Fruit fly (Drosophila melanogaster): ENCODE measurements around the gene MED30.

Gene MED30

DNA sequence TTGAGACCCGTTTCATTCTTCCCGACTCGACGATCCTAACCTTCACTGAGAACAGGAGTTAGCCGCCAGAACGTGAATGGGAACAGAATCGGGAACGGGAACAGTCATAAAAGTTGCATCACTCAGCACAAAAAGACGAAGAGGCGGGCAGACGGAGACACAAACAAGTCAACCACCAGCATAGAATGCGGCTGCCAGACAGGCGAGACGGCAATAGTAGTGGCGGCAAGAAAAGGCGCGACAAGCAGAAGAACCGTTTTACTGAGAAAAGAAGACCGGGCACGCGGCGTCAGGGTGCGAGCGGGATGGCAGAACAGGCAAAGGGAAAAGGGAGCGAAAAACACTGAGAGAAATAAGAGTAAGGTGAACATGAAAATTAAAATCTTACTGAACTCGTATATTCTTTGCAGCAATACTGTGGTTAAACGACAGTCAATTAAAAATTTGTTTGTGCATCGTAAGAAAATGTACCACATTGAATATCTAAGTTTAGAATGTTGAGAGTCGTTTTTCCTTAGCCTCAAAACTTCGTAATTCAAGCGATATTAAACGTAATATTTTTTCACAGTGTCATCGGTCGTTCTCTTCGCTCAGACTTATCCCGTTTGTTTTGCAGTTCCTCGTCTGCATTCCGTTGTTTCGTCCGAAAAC, 13.4 kb downstream of the MED30 start (continued):
- TF ChIP-seq sim (GFP tag; IDR thresholded peaks at IDR 0.05) (peak; percentile 76), tgo (GFP tag; IDR thresholded peaks at IDR 0.05) (peak; percentile 71; the same call in 2 of the 3 replicates), CG12104 (GFP tag; optimal IDR thresholded peaks at IDR 0.05) (peak; percentile 61), ind (GFP tag; optimal IDR thresholded peaks at IDR 0.05) (peak; percentile 83), tup (GFP tag; optimal IDR thresholded peaks at IDR 0.05) (peak; percentile 18), CG14667 (GFP tag; IDR thresholded peaks at IDR 0.05) (peak; percentile 31; the same call in 1 of the 2 replicates), jumu (GFP tag; optimal IDR thresholded peaks at IDR 0.05) (peak; percentile 80), cwo (GFP tag; optimal IDR thresholded peaks at IDR 0.05) (peak; percentile 44), Dfd (GFP tag; optimal IDR thresholded peaks at IDR 0.05) (no peak), corto (GFP tag; optimal IDR thresholded peaks at IDR 0.05) (peak; percentile 75), CG6272 (GFP tag; IDR thresholded peaks at IDR 0.05) (peak; percentile 32; the same call in 1 of the 2 replicates), CG9437 (GFP tag; optimal IDR thresholded peaks at IDR 0.05) (peak; percentile 80), CG6854 (GFP tag; optimal IDR thresholded peaks at IDR 0.05) (peak; percentile 39), TFAM (GFP tag; optimal IDR thresholded peaks at IDR 0.05) (peak; percentile 76), ssp (GFP tag; IDR thresholded peaks at IDR 0.05) (peak; percentile 56; the same call in 1 of the 2 replicates), CG4820 (GFP tag; optimal IDR thresholded peaks at IDR 0.05) (peak; percentile 85), Dek (tag; optimal IDR thresholded peaks at IDR 0.05) (peak; percentile 63), Usf (GFP tag; optimal IDR thresholded peaks at IDR 0.05) (peak; percentile 69), MESR4 (GFP tag; optimal IDR thresholded peaks at IDR 0.05) (peak; percentile 2), oc (tag; optimal IDR thresholded peaks at IDR 0.05) (peak; percentile 81), CG4617 (GFP tag; optimal IDR thresholded peaks at IDR 0.05; ENCODE audit: borderline replicate concordance) (peak; percentile 40), Xbp1 (GFP tag; optimal IDR thresholded peaks at IDR 0.05) (peak; percentile 84), crc (GFP tag; optimal IDR thresholded peaks at IDR 0.05) (peak; percentile 73), lola (GFP tag; optimal IDR thresholded peaks at IDR 0.05) (peak in 1 of 3 experiments; percentile 92), Scr (GFP tag; IDR thresholded peaks at IDR 0.05; ENCODE audit: partially characterized antibody) (no peak), chif (GFP tag; optimal IDR thresholded peaks at IDR 0.05) (peak; percentile 78 to 93), sisA (GFP tag; IDR thresholded peaks at IDR 0.05) (peak; percentile 76), row (GFP tag; IDR thresholded peaks at IDR 0.05) (peak; percentile 89), CG6175 (GFP tag; IDR thresholded peaks at IDR 0.05) (0 out of 3 replicates have a peak, but pooled peaks have one; percentile 33), CG4854 (GFP tag; optimal IDR thresholded peaks at IDR 0.05) (peak; percentile 31), unpg (GFP tag; optimal IDR thresholded peaks at IDR 0.05) (peak; percentile 86), CG8089 (GFP tag; optimal IDR thresholded peaks at IDR 0.05) (peak; percentile 80), shn (GFP tag; optimal IDR thresholded peaks at IDR 0.05) (peak; percentile 84), CG11695 (GFP tag; IDR thresholded peaks at IDR 0.05) (peak; percentile 75; the same call in 2 of the 3 replicates), Kr (GFP tag; optimal IDR thresholded peaks at IDR 0.05) (peak; percentile 64), CG12391 (tag; optimal IDR thresholded peaks at IDR 0.05) (peak; percentile 91), ara (GFP tag; IDR thresholded peaks at IDR 0.05) (peak; percentile 85), MTF-1 (GFP tag; optimal IDR thresholded peaks at IDR 0.05; ENCODE audit: borderline replicate concordance) (peak; percentile 58), Adf1 (GFP tag; IDR thresholded peaks at IDR 0.05) (0 out of 2 replicates have a peak, but pooled peaks have one; percentile 14), ems (GFP tag; optimal IDR thresholded peaks at IDR 0.05) (peak; percentile 57), YL-1 (GFP tag; optimal IDR thresholded peaks at IDR 0.05) (peak; percentile 40), scrt (GFP tag; optimal IDR thresholded peaks at IDR 0.05) (peak; percentile 65), CG16779 (GFP tag; IDR thresholded peaks at IDR 0.05) (no peak), CG17186 (GFP tag; optimal IDR thresholded peaks at IDR 0.05) (peak; percentile 31), lbe (GFP tag; optimal IDR thresholded peaks at IDR 0.05) (peak; percentile 75), CG18764 (GFP tag; optimal IDR thresholded peaks at IDR 0.05) (peak; percentile 64), sna (GFP tag; IDR thresholded peaks at IDR 0.05; ENCODE audit: partially characterized antibody) (no peak), MBD-R2 (GFP tag; IDR thresholded peaks at IDR 0.05) (peak; percentile 57), CG10543 (GFP tag; optimal IDR thresholded peaks at IDR 0.05) (peak; percentile 54)

Data from whole organism, embryonic.